Fruit fly (Drosophila melanogaster) whole organism, prepupa: Measurements from ENCODE around the gene Frl.

Source experiments
- Blimp-1 ChIP-seq: fragments of 200-800 bp; sonication (Bioruptor generic); optimal IDR thresholded peaks from 3 replicates; lab custom pipeline; 2017; ENCODE audit warnings: missing biosample characterization, missing genetic modification characterization, mild to moderate bottlenecking, moderate library complexity, missing genetic modification reagents
- CG10631 ChIP-seq: fragments of 200-800 bp; sonication (Bioruptor generic); optimal IDR thresholded peaks from 2 replicates; lab custom pipeline; 2016; ENCODE audit warnings: missing biosample characterization, missing genetic modification characterization
- CG10669 ChIP-seq: fragments of 200-800 bp; sonication (Bioruptor generic); optimal IDR thresholded peaks from 3 replicates; lab custom pipeline; 2018; ENCODE audit warnings: missing biosample characterization, mild to moderate bottlenecking, missing genetic modification characterization, moderate library complexity
- CG11294 ChIP-seq: fragments of 200-800 bp; sonication (Bioruptor generic); IDR thresholded peaks from 2 replicates; pipeline ENCODE4 v1.3.6; 2022; ENCODE audit warnings: missing biosample characterization, missing genetic modification characterization
- CG11762 ChIP-seq: fragments of 200-800 bp; sonication (Bioruptor generic); optimal IDR thresholded peaks from 3 replicates; lab custom pipeline; 2016; ENCODE audit warnings: missing biosample characterization, missing genetic modification characterization; ENCODE audit not compliant: insufficient read depth
- CG11902 ChIP-seq: fragments of 200-800 bp; sonication (Bioruptor generic); optimal IDR thresholded peaks from 3 replicates; lab custom pipeline; 2016; ENCODE audit warnings: missing biosample characterization, missing genetic modification characterization
- CG1621 ChIP-seq: fragments of 200-800 bp; sonication (Bioruptor generic); optimal IDR thresholded peaks from 3 replicates; lab custom pipeline; 2018; ENCODE audit warnings: missing biosample characterization, mild to moderate bottlenecking, missing genetic modification characterization
- CG16779 ChIP-seq: fragments of 200-800 bp; sonication (Bioruptor generic); optimal IDR thresholded peaks from 3 replicates; lab custom pipeline; 2017; ENCODE audit warnings: missing biosample characterization, mild to moderate bottlenecking, missing genetic modification characterization
- CG3032 ChIP-seq: fragments of 200-800 bp; optimal IDR thresholded peaks from 2 replicates; lab custom pipeline; 2019; ENCODE audit warnings: missing biosample characterization, mild to moderate bottlenecking, missing genetic modification characterization, moderate library complexity
- CG31627 ChIP-seq: fragments of 200-800 bp; sonication (Bioruptor generic); optimal IDR thresholded peaks from 3 replicates; lab custom pipeline; 2016; ENCODE audit warnings: missing biosample characterization, missing genetic modification characterization
- CG32006 ChIP-seq: fragments of 200-800 bp; sonication (Bioruptor generic); optimal IDR thresholded peaks from 3 replicates; lab custom pipeline; 2017; ENCODE audit warnings: missing biosample characterization, mild to moderate bottlenecking, missing genetic modification characterization
- CG4318 ChIP-seq: fragments of 200-800 bp; sonication (Bioruptor generic); optimal IDR thresholded peaks from 3 replicates; lab custom pipeline; 2017; ENCODE audit warnings: missing biosample characterization, mild to moderate bottlenecking, missing genetic modification characterization
- CG6163 ChIP-seq: fragments of 200-800 bp; sonication (Bioruptor generic); IDR thresholded peaks from 3 replicates; pipeline ENCODE4 v1.3.6; 2022; ENCODE audit warnings: missing biosample characterization, missing genetic modification characterization
- CG6792 ChIP-seq: fragments of 200-800 bp; sonication (Bioruptor generic); optimal IDR thresholded peaks from 3 replicates; lab custom pipeline; 2016; ENCODE audit warnings: missing biosample characterization, missing genetic modification characterization
- CG6808 ChIP-seq: fragments of 200-800 bp; sonication (Bioruptor generic); optimal IDR thresholded peaks from 3 replicates; lab custom pipeline; 2017; ENCODE audit warnings: missing biosample characterization, missing genetic modification characterization, mild to moderate bottlenecking, moderate library complexity, missing genetic modification reagents
- CG7368 ChIP-seq: fragments of 200-800 bp; sonication (Bioruptor generic); optimal IDR thresholded peaks from 3 replicates; lab custom pipeline; 2016; ENCODE audit warnings: missing biosample characterization, missing genetic modification characterization
- CG8119 ChIP-seq: fragments of 200-800 bp; sonication (Bioruptor generic); IDR thresholded peaks from 3 replicates; pipeline ENCODE4 v1.3.6; 2022; ENCODE audit warnings: missing biosample characterization, missing genetic modification characterization
- CG8632 ChIP-seq: fragments of 200-800 bp; sonication (Bioruptor generic); optimal IDR thresholded peaks from 3 replicates; lab custom pipeline; 2016; ENCODE audit warnings: missing biosample characterization, missing genetic modification characterization
- CG9139 ChIP-seq: fragments of 200-800 bp; sonication (Bioruptor generic); optimal IDR thresholded peaks from 3 replicates; lab custom pipeline; 2017; ENCODE audit warnings: missing biosample characterization, mild to moderate bottlenecking, missing genetic modification characterization
- Eip75B ChIP-seq: fragments of 200-800 bp; sonication (Bioruptor generic); optimal IDR thresholded peaks from 3 replicates; lab custom pipeline; 2016; ENCODE audit warnings: missing biosample characterization, missing genetic modification characterization
- Eip78C ChIP-seq: fragments of 200-800 bp; sonication (Bioruptor generic); peaks from one replicate; lab custom pipeline; 2016; ENCODE audit warnings: missing biosample characterization, missing genetic modification characterization
- Eip93F ChIP-seq: fragments of 200-800 bp; sonication (Bioruptor generic); optimal IDR thresholded peaks from 2 replicates; lab custom pipeline; 2016; ENCODE audit warnings: missing biosample characterization, mild to moderate bottlenecking, missing genetic modification characterization
- Ets96B ChIP-seq: fragments of 200-800 bp; optimal IDR thresholded peaks from 2 replicates; lab custom pipeline; 2019; ENCODE audit warnings: missing biosample characterization, mild to moderate bottlenecking, missing genetic modification characterization, moderate library complexity
- Gug ChIP-seq: fragments of 200-800 bp; sonication (Bioruptor generic); IDR thresholded peaks from 2 replicates; pipeline ENCODE4 v1.3.6; 2022; ENCODE audit warnings: missing biosample characterization, missing genetic modification characterization
- Hr38 ChIP-seq: sonication (Bioruptor generic); optimal IDR thresholded peaks from 2 replicates; lab custom pipeline; 2016; ENCODE audit warnings: missing biosample characterization, missing genetic modification characterization
- Hr39 ChIP-seq: fragments of 200-800 bp; sonication (Bioruptor generic); optimal IDR thresholded peaks from 2 replicates; lab custom pipeline; 2016; ENCODE audit warnings: missing biosample characterization, missing genetic modification characterization
- Hr4 ChIP-seq: fragments of 200-800 bp; sonication (Bioruptor generic); optimal IDR thresholded peaks from 3 replicates; lab custom pipeline; 2016; ENCODE audit warnings: missing biosample characterization, missing genetic modification characterization
- Lpt ChIP-seq: fragments of 200-800 bp; sonication (Bioruptor generic); optimal IDR thresholded peaks from 3 replicates; lab custom pipeline; 2016; ENCODE audit warnings: missing biosample characterization, missing genetic modification characterization
- OdsH ChIP-seq: fragments of 200-800 bp; sonication (Bioruptor generic); optimal IDR thresholded peaks from 3 replicates; lab custom pipeline; 2016; ENCODE audit warnings: missing biosample characterization, missing genetic modification characterization
- Smox ChIP-seq: fragments of 200-800 bp; sonication (Bioruptor generic); optimal IDR thresholded peaks from 3 replicates; lab custom pipeline; 2016; ENCODE audit warnings: missing biosample characterization, missing genetic modification characterization
- Sox15 ChIP-seq: fragments of 200-800 bp; sonication (Bioruptor generic); optimal IDR thresholded peaks from 3 replicates; lab custom pipeline; 2016; ENCODE audit warnings: missing biosample characterization, missing genetic modification characterization
- achi ChIP-seq: fragments of 200-800 bp; sonication (Bioruptor generic); optimal IDR thresholded peaks from 3 replicates; lab custom pipeline; 2016; ENCODE audit warnings: missing biosample characterization, missing genetic modification characterization
- acj6 ChIP-seq: fragments of 200-800 bp; sonication (Bioruptor generic); optimal IDR thresholded peaks from 3 replicates; lab custom pipeline; 2016; ENCODE audit warnings: missing biosample characterization, missing genetic modification characterization
- cyc ChIP-seq: fragments of 200-800 bp; sonication (Bioruptor generic); optimal IDR thresholded peaks from 3 replicates; lab custom pipeline; 2016; ENCODE audit warnings: missing biosample characterization, missing genetic modification characterization
- dsx ChIP-seq: fragments of 200-800 bp; optimal IDR thresholded peaks from 3 replicates; lab custom pipeline; 2019; ENCODE audit warnings: missing biosample characterization, mild to moderate bottlenecking, missing genetic modification characterization, moderate library complexity; ENCODE audit not compliant: poor library complexity, severe bottlenecking
- eg ChIP-seq: fragments of 200-800 bp; sonication (Bioruptor generic); IDR thresholded peaks from 3 replicates; pipeline ENCODE4 v1.3.6; 2022; ENCODE audit warnings: missing biosample characterization, missing genetic modification characterization
- esn ChIP-seq: fragments of 200-800 bp; sonication (Bioruptor generic); optimal IDR thresholded peaks from 2 replicates; lab custom pipeline; 2016; ENCODE audit warnings: missing biosample characterization, mild to moderate bottlenecking, missing genetic modification characterization, moderate library complexity
- fd59A ChIP-seq: fragments of 200-800 bp; sonication (Bioruptor generic); optimal IDR thresholded peaks from 2 replicates; lab custom pipeline; 2017; ENCODE audit warnings: missing biosample characterization, mild to moderate bottlenecking, missing genetic modification characterization, missing genetic modification reagents
- fd85E ChIP-seq: fragments of 200-800 bp; sonication (Bioruptor generic); optimal IDR thresholded peaks from 3 replicates; lab custom pipeline; 2016; ENCODE audit warnings: missing biosample characterization, missing genetic modification characterization
- fkh ChIP-seq: fragments of 200-800 bp; sonication (Bioruptor generic); optimal IDR thresholded peaks from 3 replicates; lab custom pipeline; 2017; ENCODE audit warnings: missing biosample characterization, mild to moderate bottlenecking, missing genetic modification characterization, moderate library complexity
- lz ChIP-seq: fragments of 200-800 bp; sonication (Bioruptor generic); optimal IDR thresholded peaks from 3 replicates; lab custom pipeline; 2016; ENCODE audit warnings: missing biosample characterization, missing genetic modification characterization
- net ChIP-seq: fragments of 200-800 bp; sonication (Bioruptor generic); optimal IDR thresholded peaks from 3 replicates; lab custom pipeline; 2016; ENCODE audit warnings: missing biosample characterization, missing genetic modification characterization
- pdm3 ChIP-seq: fragments of 200-800 bp; sonication (Bioruptor generic); optimal IDR thresholded peaks from 3 replicates; lab custom pipeline; 2016; ENCODE audit warnings: missing biosample characterization, missing genetic modification characterization
- salr ChIP-seq, 2 experiments: fragments of 200-800 bp; sonication (Bioruptor generic); optimal IDR thresholded peaks; 3 replicates each; lab custom pipeline; 2016 to 2018; ENCODE audit warnings: missing biosample characterization in 2 of 2, missing genetic modification characterization in 2 of 2, mild to moderate bottlenecking in 1 of 2
- spab ChIP-seq: fragments of 200-800 bp; sonication (Bioruptor generic); optimal IDR thresholded peaks from 2 replicates; lab custom pipeline; 2017; ENCODE audit warnings: missing biosample characterization, mild to moderate bottlenecking, missing genetic modification characterization, missing genetic modification reagents
- svp ChIP-seq: fragments of 200-800 bp; sonication (Bioruptor generic); peaks from one replicate; lab custom pipeline; 2016; ENCODE audit warnings: missing biosample characterization, missing genetic modification characterization
- topi ChIP-seq: fragments of 200-800 bp; sonication (Bioruptor generic); optimal IDR thresholded peaks from 3 replicates; lab custom pipeline; 2016; ENCODE audit warnings: missing biosample characterization, missing genetic modification characterization
- vri ChIP-seq: fragments of 200-800 bp; sonication (Bioruptor generic); optimal IDR thresholded peaks from 3 replicates; lab custom pipeline; 2016; ENCODE audit warnings: missing biosample characterization, mild to moderate bottlenecking, missing genetic modification characterization

The Frl gene

dm6 chr3L:14004041-14004407, 49.0 kb upstream of the Frl start (continued):
- TF ChIP-seq svp: no peak
- TF ChIP-seq CG9139 (GFP tag; lab: Kevin White, UChicago): peak; percentile 26
- peak; percentile 74 for TF ChIP-seq Eip78C (GFP tag; lab: Kevin White, UChicago)
- peak; percentile 1 for TF ChIP-seq CG10631 (GFP tag; lab: Kevin White, UChicago)
- no peak for TF ChIP-seq CG6792
- TF ChIP-seq spab (GFP tag; lab: Kevin White, UChicago): no peak
- no peak for TF ChIP-seq Sox15
- no peak for TF ChIP-seq fd59A
- TF ChIP-seq CG10669: no peak
- TF ChIP-seq Hr39 (GFP tag; lab: Kevin White, UChicago): no peak
- TF ChIP-seq lz (GFP tag; lab: Kevin White, UChicago): no peak
- TF ChIP-seq Ets96B: no peak
- peak; percentile 5 for TF ChIP-seq topi (GFP tag; lab: Kevin White, UChicago)
- TF ChIP-seq Eip93F (GFP tag; lab: Kevin White, UChicago): no peak
- TF ChIP-seq, all 60 proteins: peak for 22

dm6 chr3L:14004963-14005458, 48.0 kb upstream of the Frl start:
- TF ChIP-seq Gug (GFP tag; lab: Robert Waterston, UW) (peak; percentile 97), eg (peak; percentile 99), Eip93F (GFP tag; lab: Kevin White, UChicago) (peak; percentile 94), CG10669 (peak; percentile 98), fkh (peak; percentile 89), Sox15 (peak; percentile 98), CG6792 (peak; percentile 98), Ets96B (peak; percentile 98), Lpt (GFP tag; lab: Kevin White, UChicago) (peak; percentile 99), dsx (peak; percentile 90), vri (GFP tag; lab: Kevin White, UChicago) (peak; percentile 97), CG6808 (GFP tag; lab: Kevin White, UChicago) (peak; percentile 95), CG8119 (GFP tag; lab: Robert Waterston, UW) (peak; percentile 99), Eip75B (GFP tag; lab: Kevin White, UChicago) (peak; percentile 99), salr (GFP tag; optimal IDR thresholded peaks at IDR 0.05; lab: Kevin White, UChicago) (peak; percentile 96 to 99), Blimp-1 (GFP tag; lab: Kevin White, UChicago) (peak; percentile 79), CG6163 (GFP tag; lab: Robert Waterston, UW) (peak; percentile 99), cyc (GFP tag; lab: Kevin White, UChicago) (peak; percentile 99), CG32006 (GFP tag; lab: Kevin White, UChicago) (peak; percentile 100), lz (GFP tag; lab: Kevin White, UChicago) (peak; percentile 98), CG8632 (GFP tag; lab: Kevin White, UChicago) (peak; percentile 97), CG1621 (tag; lab: Kevin White, UChicago) (peak; percentile 96), CG31627 (GFP tag; lab: Kevin White, UChicago) (peak; percentile 99), spab (GFP tag; lab: Kevin White, UChicago) (peak; percentile 96), pdm3 (GFP tag; lab: Kevin White, UChicago) (peak; percentile 99), CG11762 (GFP tag; lab: Kevin White, UChicago) (peak; percentile 96), Hr4 (peak; percentile 99), Hr38 (GFP tag; lab: Kevin White, UChicago) (peak; percentile 98), CG16779 (tag; lab: Kevin White, UChicago) (peak; percentile 97), achi (GFP tag; lab: Kevin White, UChicago) (peak; percentile 98), Eip78C (GFP tag; lab: Kevin White, UChicago) (peak; percentile 100), esn (peak; percentile 99), CG11294 (GFP tag; lab: Robert Waterston, UW) (peak; percentile 98), CG3032 (peak; percentile 94), acj6 (GFP tag; lab: Kevin White, UChicago) (peak; percentile 99), OdsH (GFP tag; lab: Kevin White, UChicago) (peak; percentile 99), topi (GFP tag; lab: Kevin White, UChicago) (peak; percentile 98), CG10631 (GFP tag; lab: Kevin White, UChicago) (peak; percentile 98), fd85E (GFP tag; lab: Kevin White, UChicago) (peak; percentile 92), CG7368 (GFP tag; lab: Kevin White, UChicago) (peak; percentile 98), Hr39 (GFP tag; lab: Kevin White, UChicago) (peak; percentile 99), CG4318 (GFP tag; lab: Kevin White, UChicago) (peak; percentile 98), CG11902 (peak; percentile 99), Smox (GFP tag; lab: Kevin White, UChicago) (peak; percentile 97), net (GFP tag; lab: Kevin White, UChicago) (peak; percentile 99)
